Worm (Caenorhabditis elegans) whole organism, L4 larva: ENCODE results near the gene arrd-8.

Source experiments
- F26F4.8 ChIP-seq: fragments of 200-800 bp; sonication (Bioruptor generic); conservative IDR thresholded peaks from 2 replicates; pipeline ENCODE4 v1.3.6; 2022; ENCODE audit warnings: missing genetic modification characterization, missing compliant biosample characterization
- T20F7.1 ChIP-seq: fragments of 200-800 bp; sonication (Bioruptor generic); optimal IDR thresholded peaks from 2 replicates; lab custom pipeline; 2018; ENCODE audit warnings: mild to moderate bottlenecking, missing genetic modification characterization, missing compliant biosample characterization
- T26A8.4 ChIP-seq: fragments of 200-800 bp; sonication (Bioruptor generic); IDR thresholded peaks from 2 replicates; pipeline ENCODE4 v1.3.6; 2022; ENCODE audit warnings: missing genetic modification characterization, missing compliant biosample characterization
- Y75B8A.6 ChIP-seq: fragments of 200-800 bp; sonication (Bioruptor generic); IDR thresholded peaks from 2 replicates; pipeline ENCODE4 v1.3.6; 2022; ENCODE audit warnings: missing genetic modification reagents, missing genetic modification characterization, missing compliant biosample characterization
- aha-1 ChIP-seq: fragments of 150-350 bp; peaks from one replicate; lab custom pipeline; 2014; ENCODE audit warnings: missing biosample characterization, missing genetic modification characterization
- aly-2 ChIP-seq: sonication (generic microtip); optimal IDR thresholded peaks from 2 replicates; lab custom pipeline; 2018; ENCODE audit warnings: missing biosample characterization, missing genetic modification characterization
- arid-1 ChIP-seq: fragments of 200-800 bp; sonication (Bioruptor generic); conservative IDR thresholded peaks from 2 replicates; pipeline ENCODE4 v1.3.6; 2022; ENCODE audit warnings: missing genetic modification reagents, missing genetic modification characterization, missing compliant biosample characterization
- attf-4 ChIP-seq: sonication (generic microtip); optimal IDR thresholded peaks from 3 replicates; lab custom pipeline; 2017; ENCODE audit warnings: missing biosample characterization, missing genetic modification characterization
- ceh-62 ChIP-seq: sonication (generic microtip); optimal IDR thresholded peaks from 2 replicates; lab custom pipeline; 2017; ENCODE audit warnings: missing biosample characterization, missing genetic modification characterization
- cey-2 ChIP-seq: sonication (generic microtip); optimal IDR thresholded peaks from 3 replicates; lab custom pipeline; 2017; ENCODE audit warnings: missing genetic modification characterization, mild to moderate bottlenecking, missing compliant biosample characterization, antibody characterized with exemption, borderline replicate concordance; ENCODE audit not compliant: insufficient read depth
- ctbp-1 ChIP-seq: fragments of 200-800 bp; sonication (Bioruptor generic); IDR thresholded peaks from 2 replicates; pipeline ENCODE4 v1.3.6; 2022; ENCODE audit warnings: missing genetic modification reagents, missing genetic modification characterization, missing compliant biosample characterization
- daf-16 ChIP-seq, 3 experiments: sonication (generic microtip); optimal IDR thresholded peaks; 2 replicates each; lab custom pipeline; 2016 to 2017; ENCODE audit warnings: missing genetic modification characterization in 3 of 3, missing genetic modification reagents in 3 of 3, mild to moderate bottlenecking in 2 of 3, missing compliant biosample characterization in 2 of 3, missing biosample characterization in 1 of 3, moderate library complexity in 1 of 3
- dpl-1 ChIP-seq: fragments of 150-350 bp; optimal IDR thresholded peaks from 2 replicates; lab custom pipeline; 2014; ENCODE audit warnings: missing biosample characterization, missing genetic modification reagents, missing genetic modification characterization
- dve-1 ChIP-seq: sonication (generic microtip); optimal IDR thresholded peaks from 2 replicates; lab custom pipeline; 2017; ENCODE audit warnings: antibody characterized with exemption, mild to moderate bottlenecking, missing genetic modification characterization, missing compliant biosample characterization; ENCODE audit not compliant: insufficient read depth
- egl-27 ChIP-seq: sonication (generic microtip); optimal IDR thresholded peaks from 3 replicates; lab custom pipeline; 2017; ENCODE audit warnings: missing biosample characterization, missing genetic modification reagents, missing genetic modification characterization
- hif-1 ChIP-seq, 2 experiments: sonication (generic microtip); optimal IDR thresholded peaks; 2 replicates each; lab custom pipeline; 2016 to 2017; ENCODE audit warnings: missing compliant biosample characterization in 2 of 2, missing genetic modification characterization in 2 of 2, missing genetic modification reagents in 2 of 2, missing genotype in 2 of 2, mild to moderate bottlenecking in 1 of 2
- hlh-11 ChIP-seq: fragments of 200-800 bp; sonication (Bioruptor generic); optimal IDR thresholded peaks from 2 replicates; lab custom pipeline; 2018; ENCODE audit warnings: mild to moderate bottlenecking, missing genetic modification characterization, missing compliant biosample characterization
- hlh-30 ChIP-seq: sonication (generic microtip); optimal IDR thresholded peaks from 2 replicates; lab custom pipeline; 2017; ENCODE audit warnings: antibody characterized with exemption, mild to moderate bottlenecking, missing genetic modification characterization, missing compliant biosample characterization; ENCODE audit not compliant: insufficient read depth
- hmg-1.1 ChIP-seq: fragments of 200-800 bp; sonication (Bioruptor generic); IDR thresholded peaks from 2 replicates; pipeline ENCODE4 v1.3.6; 2022; ENCODE audit warnings: missing genetic modification reagents, missing genetic modification characterization, missing compliant biosample characterization
- lin-1 ChIP-seq: fragments of 200-800 bp; sonication (Bioruptor generic); IDR thresholded peaks from 2 replicates; pipeline ENCODE4 v1.3.6; 2022; ENCODE audit warnings: missing genetic modification reagents, missing genetic modification characterization, missing compliant biosample characterization
- lin-38 ChIP-seq: fragments of 200-800 bp; sonication (Bioruptor generic); IDR thresholded peaks from 2 replicates; pipeline ENCODE4 v1.3.6; 2022; ENCODE audit warnings: missing genetic modification reagents, missing genetic modification characterization, missing compliant biosample characterization
- lsy-2 ChIP-seq, 2 experiments: fragments of 150-350 bp in 1 of 2; sonication (generic microtip) in 1 of 2; optimal IDR thresholded peaks; 2 replicates each; lab custom pipeline; 2014 to 2017; ENCODE audit warnings: missing biosample characterization in 2 of 2, missing genetic modification characterization in 2 of 2
- madf-9 ChIP-seq: fragments of 200-800 bp; sonication (Bioruptor generic); conservative IDR thresholded peaks from 2 replicates; pipeline ENCODE4 v1.3.6; 2022; ENCODE audit warnings: missing genetic modification reagents, missing genetic modification characterization, missing compliant biosample characterization
- mdl-1 ChIP-seq, 2 experiments: fragments of 150-350 bp in 1 of 2; sonication (generic microtip) in 1 of 2; optimal IDR thresholded peaks; 2 replicates each; lab custom pipeline; 2014 to 2017; ENCODE audit warnings: missing biosample characterization in 2 of 2, missing genetic modification characterization in 2 of 2
- mdt-29 ChIP-seq: fragments of 200-800 bp; sonication (Bioruptor generic); IDR thresholded peaks from 2 replicates; pipeline ENCODE4 v1.3.6; 2022; ENCODE audit warnings: missing genetic modification reagents, missing genetic modification characterization, missing compliant biosample characterization
- mep-1 ChIP-seq: fragments of 150-350 bp; sonication (generic microtip); optimal IDR thresholded peaks from 3 replicates; lab custom pipeline; 2014; ENCODE audit warnings: missing biosample characterization, missing genetic modification characterization
- mes-2 ChIP-seq: sonication (generic microtip); optimal IDR thresholded peaks from 2 replicates; lab custom pipeline; 2016; ENCODE audit warnings: missing genotype, mild to moderate bottlenecking, missing genetic modification characterization, missing compliant biosample characterization; ENCODE audit not compliant: poor library complexity, severe bottlenecking
- nhr-102 ChIP-seq: sonication (generic microtip); optimal IDR thresholded peaks from 2 replicates; lab custom pipeline; 2016; ENCODE audit warnings: mild to moderate bottlenecking, missing genetic modification characterization, moderate library complexity, missing compliant biosample characterization
- nhr-11 ChIP-seq: fragments of 150-350 bp; optimal IDR thresholded peaks from 2 replicates; lab custom pipeline; 2014; ENCODE audit warnings: missing biosample characterization, missing genetic modification characterization
- nhr-111 ChIP-seq: fragments of 200-800 bp; sonication (Bioruptor generic); optimal IDR thresholded peaks from 2 replicates; lab custom pipeline; 2018; ENCODE audit warnings: mild to moderate bottlenecking, missing genetic modification characterization, missing compliant biosample characterization
- nhr-28 ChIP-seq: fragments of 150-350 bp; optimal IDR thresholded peaks from 2 replicates; lab custom pipeline; 2014; ENCODE audit warnings: missing biosample characterization, missing genetic modification characterization
- nhr-48 ChIP-seq: sonication (generic microtip); optimal IDR thresholded peaks from 2 replicates; lab custom pipeline; 2016; ENCODE audit warnings: mild to moderate bottlenecking, missing genetic modification characterization, missing compliant biosample characterization
- nhr-6 ChIP-seq: fragments of 150-350 bp; optimal IDR thresholded peaks from 2 replicates; lab custom pipeline; 2014; ENCODE audit warnings: missing biosample characterization, missing genetic modification characterization
- nhr-76 ChIP-seq: fragments of 150-350 bp; optimal IDR thresholded peaks from 2 replicates; lab custom pipeline; 2014; ENCODE audit warnings: missing biosample characterization, missing genetic modification characterization
- nhr-77 ChIP-seq: fragments of 150-350 bp; optimal IDR thresholded peaks from 2 replicates; lab custom pipeline; 2014; ENCODE audit warnings: missing biosample characterization, missing genetic modification characterization
- php-3 ChIP-seq: fragments of 200-800 bp; sonication (Bioruptor generic); IDR thresholded peaks from 2 replicates; pipeline ENCODE4 v1.3.6; 2022; ENCODE audit warnings: missing genetic modification reagents, missing genetic modification characterization, missing compliant biosample characterization
- pqm-1 ChIP-seq: sonication (generic microtip); optimal IDR thresholded peaks from 2 replicates; lab custom pipeline; 2017; ENCODE audit warnings: missing biosample characterization, missing genetic modification characterization
- skn-1 ChIP-seq: fragments of 150-350 bp; optimal IDR thresholded peaks from 2 replicates; lab custom pipeline; 2014; ENCODE audit warnings: missing biosample characterization, missing genetic modification characterization
- snpc-1.2 ChIP-seq: fragments of 200-800 bp; sonication (Bioruptor generic); IDR thresholded peaks from 2 replicates; pipeline ENCODE4 v1.3.6; 2022; ENCODE audit warnings: missing genetic modification reagents, missing genetic modification characterization, missing compliant biosample characterization
- unc-130 ChIP-seq: sonication (generic microtip); optimal IDR thresholded peaks from 2 replicates; lab custom pipeline; 2016; ENCODE audit warnings: missing genetic modification reagents, missing genetic modification characterization, missing compliant biosample characterization
- unc-62 ChIP-seq, 3 experiments: fragments of 150-350 bp in 1 of 3; sonication (generic microtip); optimal IDR thresholded peaks in 2 of 3; peaks in 1 of 3; 1 replicate in 1 of 3; 2 replicates in 2 of 3; lab custom pipeline; 2014 to 2017; ENCODE audit warnings: missing biosample characterization in 3 of 3, missing genetic modification characterization in 3 of 3, missing genetic modification reagents in 3 of 3, missing genotype in 1 of 3
- zag-1 ChIP-seq: fragments of 150-350 bp; optimal IDR thresholded peaks from 2 replicates; lab custom pipeline; 2014; ENCODE audit warnings: missing biosample characterization, missing genetic modification characterization
- zfp-2 ChIP-seq: sonication (generic microtip); optimal IDR thresholded peaks from 2 replicates; lab custom pipeline; 2016; ENCODE audit warnings: mild to moderate bottlenecking, missing genetic modification characterization, missing compliant biosample characterization
- zfp-3 ChIP-seq: fragments of 200-800 bp; sonication (Bioruptor generic); conservative IDR thresholded peaks from 2 replicates; pipeline ENCODE4 v1.3.6; 2022; ENCODE audit warnings: missing genetic modification reagents, missing genetic modification characterization, missing compliant biosample characterization
- ztf-7 ChIP-seq: fragments of 150-350 bp; optimal IDR thresholded peaks from 2 replicates; lab custom pipeline; 2014; ENCODE audit warnings: missing biosample characterization, missing genetic modification characterization

Gene arrd-8

DNA sequence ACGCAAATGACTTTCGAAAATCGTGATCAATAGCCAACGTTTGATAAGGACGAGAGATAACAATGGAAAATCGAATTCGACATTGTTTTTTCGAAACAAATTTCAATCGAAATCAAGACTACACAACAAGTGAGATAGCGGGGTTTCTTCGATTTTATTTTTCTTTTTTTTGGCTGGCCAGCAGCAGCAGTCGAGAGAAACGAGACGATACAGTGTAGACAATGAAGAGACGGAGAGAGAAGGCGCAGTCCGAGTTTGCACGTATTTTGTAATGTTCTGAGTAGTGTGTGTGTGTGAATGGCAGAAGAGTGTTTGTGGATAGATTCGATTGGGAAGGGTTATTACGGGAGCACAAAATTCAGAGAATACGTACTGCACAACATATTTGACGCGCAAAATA is 24.7 kb upstream of the arrd-8 start (continued):
- peak; percentile 58 for TF ChIP-seq mep-1 (tag; lab: Kevin White, UChicago)
- TF ChIP-seq aly-2 (tag; lab: Kevin White, UChicago), result no peak
- TF ChIP-seq mdt-29 (GFP tag; lab: Robert Waterston, UW), result 0 out of 2 replicates have a peak, but pooled peaks have one; percentile 27
- TF ChIP-seq php-3, result no peak
- TF ChIP-seq lsy-2 (tag; optimal IDR thresholded peaks at IDR 0.05; lab: Kevin White, UChicago), result peak in 1 of 2 experiments; percentile 77
- no peak for TF ChIP-seq cey-2 (tag; lab: Kevin White, UChicago)
- no peak for TF ChIP-seq zag-1 (tag; lab: Kevin White, UChicago)
- peak; percentile 97 for TF ChIP-seq nhr-28 (tag; lab: Kevin White, UChicago)
- TF ChIP-seq snpc-1.2 (GFP tag; lab: Robert Waterston, UW), result no peak
- no peak for TF ChIP-seq ctbp-1 (GFP tag; lab: Robert Waterston, UW)
- TF ChIP-seq unc-130, result no peak
- TF ChIP-seq arid-1 (GFP tag; lab: Robert Waterston, UW), result peak; percentile 44; the same call in 1 of the 2 replicates
- TF ChIP-seq nhr-76 (tag; lab: Kevin White, UChicago), result no peak
- peak; percentile 22 for TF ChIP-seq dpl-1 (GFP tag; lab: Kevin White, UChicago)
- TF ChIP-seq zfp-2 (tag; lab: Kevin White, UChicago), result no peak
- peak; percentile 100 for TF ChIP-seq aha-1 (tag; lab: Kevin White, UChicago)
- TF ChIP-seq ztf-7 (tag; lab: Kevin White, UChicago), result no peak
- TF ChIP-seq hif-1 (tag; optimal IDR thresholded peaks at IDR 0.05; lab: Kevin White, UChicago), result peak; percentile 91 to 100
- TF ChIP-seq nhr-111 (GFP tag; lab: Kevin White, UChicago), result no peak
- peak; percentile 85 for TF ChIP-seq hlh-11
- TF ChIP-seq F26F4.8 (GFP tag; lab: Robert Waterston, UW), result no peak
- peak; percentile 82 for TF ChIP-seq pqm-1 (tag; lab: Kevin White, UChicago)
- peak; percentile 9 for TF ChIP-seq mes-2 (tag; lab: Kevin White, UChicago)
- TF ChIP-seq skn-1 (tag; lab: Kevin White, UChicago), result no peak
- peak; percentile 77 for TF ChIP-seq hmg-1.1 (GFP tag; lab: Robert Waterston, UW)
- TF ChIP-seq egl-27 (tag; lab: Kevin White, UChicago), result no peak
- TF ChIP-seq ceh-62 (tag; lab: Kevin White, UChicago), result no peak
- peak; percentile 49; the same call in 1 of the 2 replicates for TF ChIP-seq lin-38 (GFP tag; lab: Robert Waterston, UW)
- peak; percentile 1 for TF ChIP-seq nhr-102 (tag; lab: Kevin White, UChicago)
- peak; percentile 54 for TF ChIP-seq nhr-48 (tag; lab: Kevin White, UChicago)
- peak in 1 of 2 experiments; percentile 63 for TF ChIP-seq unc-62 (GFP tag; optimal IDR thresholded peaks at IDR 0.05 in 1 of 2; lab: Kevin White, UChicago)
- TF ChIP-seq unc-62 (tag; optimal IDR thresholded peaks at IDR 0.05; lab: Kevin White, UChicago), result no peak
- peak; percentile 48 for TF ChIP-seq nhr-11 (tag; lab: Kevin White, UChicago)
- TF ChIP-seq mdl-1 (tag; optimal IDR thresholded peaks at IDR 0.05; lab: Kevin White, UChicago), result peak in 1 of 2 experiments; percentile 68
- peak; percentile 81 for TF ChIP-seq nhr-77 (tag; lab: Kevin White, UChicago)
- no peak for TF ChIP-seq zfp-3
- peak; percentile 87 for TF ChIP-seq dve-1 (tag; lab: Kevin White, UChicago)
- TF ChIP-seq T26A8.4 (GFP tag; lab: Robert Waterston, UW), result no peak
- no peak for TF ChIP-seq madf-9
- TF ChIP-seq attf-4 (tag; lab: Kevin White, UChicago), result no peak
- TF ChIP-seq T20F7.1 (GFP tag; lab: Kevin White, UChicago), result no peak
- peak; percentile 40 for TF ChIP-seq hlh-30 (tag; lab: Kevin White, UChicago)
- TF ChIP-seq nhr-6 (tag; lab: Kevin White, UChicago), result peak; percentile 8
- TF ChIP-seq daf-16 (GFP tag; optimal IDR thresholded peaks at IDR 0.05; lab: Kevin White, UChicago), result no peak
- TF ChIP-seq daf-16 (tag; optimal IDR thresholded peaks at IDR 0.05; lab: Kevin White, UChicago), result peak; percentile 96
- no peak for TF ChIP-seq Y75B8A.6 (GFP tag; lab: Robert Waterston, UW)
- peak; percentile 45; the same call in 1 of the 2 replicates for TF ChIP-seq lin-1 (GFP tag; lab: Robert Waterston, UW)
